Fruit fly (Drosophila melanogaster) whole organism, prepupa: ENCODE data around the gene CG7567.

ENCODE experiments used
- Blimp-1 ChIP-seq: fragments of 200-800 bp; sonication (Bioruptor generic); optimal IDR thresholded peaks from 3 replicates; lab custom pipeline; 2017; ENCODE audit warnings: missing biosample characterization, missing genetic modification characterization, mild to moderate bottlenecking, moderate library complexity, missing genetic modification reagents
- CG10631 ChIP-seq: fragments of 200-800 bp; sonication (Bioruptor generic); optimal IDR thresholded peaks from 2 replicates; lab custom pipeline; 2016; ENCODE audit warnings: missing biosample characterization, missing genetic modification characterization
- CG11902 ChIP-seq: fragments of 200-800 bp; sonication (Bioruptor generic); optimal IDR thresholded peaks from 3 replicates; lab custom pipeline; 2016; ENCODE audit warnings: missing biosample characterization, missing genetic modification characterization
- CG1621 ChIP-seq: fragments of 200-800 bp; sonication (Bioruptor generic); optimal IDR thresholded peaks from 3 replicates; lab custom pipeline; 2018; ENCODE audit warnings: missing biosample characterization, mild to moderate bottlenecking, missing genetic modification characterization
- CG3919 ChIP-seq: fragments of 200-800 bp; sonication (Bioruptor generic); optimal IDR thresholded peaks from 3 replicates; lab custom pipeline; 2016; ENCODE audit warnings: missing biosample characterization, missing genetic modification characterization
- CG6854 ChIP-seq: fragments of 200-800 bp; sonication (Bioruptor generic); optimal IDR thresholded peaks from 2 replicates; lab custom pipeline; 2017; ENCODE audit warnings: missing biosample characterization, mild to moderate bottlenecking, missing genetic modification characterization
- Hr39 ChIP-seq: fragments of 200-800 bp; sonication (Bioruptor generic); optimal IDR thresholded peaks from 2 replicates; lab custom pipeline; 2016; ENCODE audit warnings: missing biosample characterization, missing genetic modification characterization
- OdsH ChIP-seq: fragments of 200-800 bp; sonication (Bioruptor generic); optimal IDR thresholded peaks from 3 replicates; lab custom pipeline; 2016; ENCODE audit warnings: missing biosample characterization, missing genetic modification characterization
- Sox14 ChIP-seq: fragments of 200-800 bp; sonication (Bioruptor generic); optimal IDR thresholded peaks from 3 replicates; lab custom pipeline; 2016; ENCODE audit warnings: missing biosample characterization, missing genetic modification characterization
- esn ChIP-seq: fragments of 200-800 bp; sonication (Bioruptor generic); optimal IDR thresholded peaks from 2 replicates; lab custom pipeline; 2016; ENCODE audit warnings: missing biosample characterization, mild to moderate bottlenecking, missing genetic modification characterization, moderate library complexity
- ss ChIP-seq, 2 experiments: fragments of 200-800 bp; sonication (Bioruptor generic); optimal IDR thresholded peaks; 2 replicates in 1 of 2; 3 replicates in 1 of 2; lab custom pipeline; 2017 to 2018; ENCODE audit warnings: mild to moderate bottlenecking in 2 of 2, missing biosample characterization in 2 of 2, missing genetic modification characterization in 2 of 2, moderate library complexity in 1 of 2

DNA sequence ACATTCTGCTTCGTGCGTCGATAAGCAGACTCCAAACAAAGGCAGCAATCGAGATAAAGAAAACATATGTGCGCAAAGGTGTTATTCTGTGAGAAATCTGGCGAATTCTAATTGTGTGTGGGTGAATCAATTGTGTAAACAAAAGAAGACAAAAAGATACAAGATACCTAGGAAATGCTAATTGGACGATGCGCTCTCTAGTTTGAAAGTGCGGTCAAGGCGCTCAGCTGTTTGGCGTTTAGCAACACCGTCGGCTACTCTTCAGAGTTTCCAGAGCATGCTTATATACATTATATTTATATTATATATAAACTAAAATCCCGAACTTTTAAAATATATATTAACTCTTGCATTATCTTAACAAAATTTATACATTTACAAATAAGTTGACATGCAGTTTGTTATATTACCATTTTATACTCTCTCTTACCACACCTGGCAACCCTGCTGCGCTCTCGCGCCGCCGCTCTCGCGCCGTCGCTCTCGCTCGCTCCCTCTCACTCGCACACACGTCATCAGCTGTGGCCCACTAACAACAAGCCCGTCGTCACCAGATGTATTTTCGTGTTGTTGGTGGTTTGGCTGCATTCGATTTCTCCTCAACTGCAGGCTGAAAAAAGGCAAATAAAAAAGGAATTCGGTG is 30.7 kb upstream of the CG7567 start, which contains the start of gene CG1907:
- peak; percentile 96 for TF ChIP-seq esn (GFP tag; lab: Kevin White, UChicago)
- TF ChIP-seq OdsH (GFP tag; lab: Kevin White, UChicago): peak; percentile 97
- peak; percentile 93 for TF ChIP-seq Sox14 (GFP tag; lab: Kevin White, UChicago)
- TF ChIP-seq CG3919 (GFP tag; lab: Kevin White, UChicago): peak; percentile 98
- TF ChIP-seq CG1621 (tag; lab: Kevin White, UChicago): peak; percentile 93
- TF ChIP-seq ss (GFP tag; optimal IDR thresholded peaks at IDR 0.05; lab: Kevin White, UChicago): peak; percentile 91 to 97
- TF ChIP-seq CG10631 (GFP tag; lab: Kevin White, UChicago): peak; percentile 98
- TF ChIP-seq Blimp-1 (GFP tag; lab: Kevin White, UChicago): peak; percentile 92
- peak; percentile 95 for TF ChIP-seq CG11902 (GFP tag; lab: Kevin White, UChicago)
- TF ChIP-seq Hr39 (GFP tag; lab: Kevin White, UChicago): peak; percentile 91
- peak; percentile 97 for TF ChIP-seq CG6854 (GFP tag; lab: Kevin White, UChicago)
